Worm (Caenorhabditis elegans): ENCODE data around the gene lec-10.

The lec-10 gene

DNA sequence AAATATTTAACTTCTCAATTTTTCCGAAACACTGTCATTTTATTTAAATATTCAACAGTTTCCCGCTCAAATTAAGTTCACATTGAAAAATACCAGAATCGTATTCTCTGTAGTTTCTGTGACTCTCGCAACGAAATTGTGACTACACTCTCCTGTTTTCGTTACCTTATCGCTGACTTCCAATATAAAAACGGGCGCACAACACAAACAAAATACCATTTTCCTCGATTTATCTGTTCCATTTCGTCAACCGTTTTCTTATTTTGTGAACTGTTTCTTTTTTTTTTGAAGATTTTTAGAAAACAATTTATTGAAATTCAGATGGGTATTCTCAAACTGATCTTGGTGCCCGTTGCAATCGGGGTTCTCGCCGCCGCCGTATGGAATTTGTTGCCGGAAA, 10.0 kb upstream of the lec-10 start, which contains the start of gene W01A11.1:
TSS of gene W01A11.1 (plus strand) at position 322 of the 400 bp plus-strand sequence.
- TF ChIP-seq nhr-80 (tag; optimal IDR thresholded peaks at IDR 0.05) (peak; percentile 23), F57C9.4 (tag; optimal IDR thresholded peaks at IDR 0.05) (no peak)

DNA sequence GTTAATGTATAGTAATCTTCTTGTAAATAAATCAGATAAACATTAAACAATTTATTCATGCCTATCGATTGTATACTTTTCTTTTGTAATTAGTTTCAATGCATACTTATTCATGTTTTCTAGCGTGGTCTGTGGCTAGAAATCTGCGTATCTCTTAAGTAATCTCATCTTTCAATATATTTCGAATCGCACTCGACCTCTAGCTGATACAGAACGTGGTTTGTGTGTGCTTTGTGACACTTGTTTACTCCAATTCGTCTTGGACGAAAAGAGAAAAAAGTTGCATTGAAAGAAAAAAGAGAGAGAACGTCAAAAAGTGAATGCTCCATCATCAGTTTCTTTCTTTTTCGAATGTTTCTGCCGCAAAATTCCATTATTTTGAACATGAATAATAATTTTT, 9.5 kb upstream of the lec-10 start:
- TF ChIP-seq mel-28 (tag; optimal IDR thresholded peaks at IDR 0.05; ENCODE audit: borderline replicate concordance) (no peak), madf-6 (GFP tag; IDR thresholded peaks at IDR 0.05) (peak; percentile 8; the same call in 1 of the 2 replicates)

ce11 chrV:6496611-6497158, 7.8 kb upstream of the lec-10 start, which contains the start of gene dgtr-1:
Gene dgtr-1, plus strand, starts transcription at chrV:6497108.
- TF ChIP-seq lsl-1 (GFP tag; optimal IDR thresholded peaks at IDR 0.05) (peak; percentile 97), ztf-22 (GFP tag; optimal IDR thresholded peaks at IDR 0.05) (no peak), sea-2 (GFP tag; IDR thresholded peaks at IDR 0.05) (no peak), F49E8.2 (tag; optimal IDR thresholded peaks at IDR 0.05; ENCODE audit: insufficient read depth) (no peak), chd-7 (tag; optimal IDR thresholded peaks at IDR 0.05) (no peak), ets-4 (GFP tag; optimal IDR thresholded peaks at IDR 0.05) (no peak), B0035.1 (tag; optimal IDR thresholded peaks at IDR 0.05) (no peak), D2030.7 (GFP tag; IDR thresholded peaks at IDR 0.05) (no peak), xnd-1 (tag; optimal IDR thresholded peaks at IDR 0.05) (peak; percentile 78), F52B5.7 (tag; optimal IDR thresholded peaks at IDR 0.05) (no peak), snpc-4 (GFP tag; optimal IDR thresholded peaks at IDR 0.05) (no peak), snpc-4 (tag; optimal IDR thresholded peaks at IDR 0.05) (no peak), ama-1 (optimal IDR thresholded peaks at IDR 0.05) (no peak), ama-1 (GFP tag; optimal IDR thresholded peaks at IDR 0.05) (no peak), mel-28 (tag; optimal IDR thresholded peaks at IDR 0.05; ENCODE audit: borderline replicate concordance) (no peak), madf-8 (GFP tag; conservative IDR thresholded peaks at IDR 0.05) (peak; percentile 77), let-526 (GFP tag; IDR thresholded peaks at IDR 0.05) (no peak), him-1 (tag; optimal IDR thresholded peaks at IDR 0.05) (peak; percentile 18), mcd-1 (GFP tag; IDR thresholded peaks at IDR 0.05) (no peak), pha-4 (tag; optimal IDR thresholded peaks at IDR 0.05) (no peak), F37B4.10 (GFP tag; IDR thresholded peaks at IDR 0.05) (no peak), ceh-91 (GFP tag; IDR thresholded peaks at IDR 0.05) (peak; percentile 67), attf-6 (GFP tag; IDR thresholded peaks at IDR 0.05) (no peak), snpc-1.3 (tag; optimal IDR thresholded peaks at IDR 0.05; ENCODE audit: insufficient read depth) (peak; percentile 77), nfya-2 (GFP tag; IDR thresholded peaks at IDR 0.05) (no peak), sdz-38 (tag; optimal IDR thresholded peaks at IDR 0.05) (no peak), T07F8.4 (tag; optimal IDR thresholded peaks at IDR 0.05) (no peak), nhr-179 (tag; optimal IDR thresholded peaks at IDR 0.05) (no peak), Y67H2A.10 (GFP tag; conservative IDR thresholded peaks at IDR 0.05) (no peak), K11D2.4 (GFP tag; IDR thresholded peaks at IDR 0.05) (no peak), cebp-1 (GFP tag; IDR thresholded peaks at IDR 0.05) (no peak), cebp-1 (tag; optimal IDR thresholded peaks at IDR 0.05) (no peak), atf-7 (tag; optimal IDR thresholded peaks at IDR 0.05) (no peak), egrh-3 (GFP tag; IDR thresholded peaks at IDR 0.05) (no peak), lin-54 (GFP tag; optimal IDR thresholded peaks at IDR 0.05) (peak; percentile 54), lsy-27 (tag; optimal IDR thresholded peaks at IDR 0.05; ENCODE audit: borderline replicate concordance, insufficient read depth) (no peak), efl-1 (GFP tag; optimal IDR thresholded peaks at IDR 0.05) (peak; percentile 17), C06A6.2 (GFP tag; conservative IDR thresholded peaks at IDR 0.05) (no peak), snpc-3.4 (tag; optimal IDR thresholded peaks at IDR 0.05) (peak; percentile 17), zim-3 (tag; optimal IDR thresholded peaks at IDR 0.05) (no peak), madf-3 (GFP tag; IDR thresholded peaks at IDR 0.05) (no peak), ceh-100 (GFP tag; IDR thresholded peaks at IDR 0.05) (no peak)

All from whole organism, young adult.